Worm (Caenorhabditis elegans) whole organism, L2 larva: ENCODE measurements around the gene T06E6.1.

Source experiments
- C34F6.9 ChIP-seq: fragments of 150-350 bp; optimal IDR thresholded peaks from 2 replicates; lab custom pipeline; 2014; ENCODE audit warnings: missing biosample characterization, missing genetic modification characterization
- F13H6.1 ChIP-seq: sonication (generic microtip); optimal IDR thresholded peaks from 2 replicates; lab custom pipeline; 2016; ENCODE audit warnings: missing genetic modification characterization, missing compliant biosample characterization
- R02D3.7 ChIP-seq: fragments of 150-350 bp; optimal IDR thresholded peaks from 2 replicates; lab custom pipeline; 2014; ENCODE audit warnings: missing biosample characterization, missing genetic modification characterization
- Y55F3AM.14 ChIP-seq: fragments of 200-800 bp; sonication (Bioruptor generic); optimal IDR thresholded peaks from 2 replicates; lab custom pipeline; 2018; ENCODE audit warnings: mild to moderate bottlenecking, missing genetic modification characterization, missing compliant biosample characterization
- alr-1 ChIP-seq: fragments of 150-350 bp; optimal IDR thresholded peaks from 2 replicates; lab custom pipeline; 2014; ENCODE audit warnings: missing biosample characterization, missing genetic modification characterization
- aly-2 ChIP-seq: fragments of 150-350 bp; optimal IDR thresholded peaks from 2 replicates; lab custom pipeline; 2014; ENCODE audit warnings: missing biosample characterization, missing genetic modification characterization
- ama-1 ChIP-seq: fragments of 150-350 bp; optimal IDR thresholded peaks from 2 replicates; lab custom pipeline; 2018; ENCODE audit warnings: inconsistent platforms
- ceh-16 ChIP-seq: fragments of 150-350 bp; optimal IDR thresholded peaks from 2 replicates; lab custom pipeline; 2014; ENCODE audit warnings: missing biosample characterization, missing genetic modification characterization
- ceh-82 ChIP-seq: fragments of 150-350 bp; optimal IDR thresholded peaks from 2 replicates; lab custom pipeline; 2014; ENCODE audit warnings: missing biosample characterization, missing genetic modification characterization
- crh-2 ChIP-seq: sonication (generic microtip); optimal IDR thresholded peaks from 2 replicates; lab custom pipeline; 2017; ENCODE audit warnings: missing biosample characterization, missing genetic modification characterization
- dmd-4 ChIP-seq: sonication (generic microtip); optimal IDR thresholded peaks from 2 replicates; lab custom pipeline; 2017; ENCODE audit warnings: missing biosample characterization, missing genetic modification characterization
- elt-1 ChIP-seq: fragments of 150-350 bp; optimal IDR thresholded peaks from 2 replicates; lab custom pipeline; 2014; ENCODE audit warnings: missing biosample characterization, missing genetic modification characterization
- elt-3 ChIP-seq: sonication (generic microtip); optimal IDR thresholded peaks from 2 replicates; lab custom pipeline; 2017; ENCODE audit warnings: missing biosample characterization, missing genetic modification characterization
- fos-1 ChIP-seq: fragments of 150-350 bp; optimal IDR thresholded peaks from 2 replicates; lab custom pipeline; 2014; ENCODE audit warnings: missing biosample characterization, missing genetic modification characterization
- gmeb-1 ChIP-seq: fragments of 150-350 bp; optimal IDR thresholded peaks from 2 replicates; lab custom pipeline; 2014; ENCODE audit warnings: missing biosample characterization, missing genetic modification characterization
- lin-13 ChIP-seq: fragments of 150-350 bp; optimal IDR thresholded peaks from 2 replicates; lab custom pipeline; 2014; ENCODE audit warnings: missing biosample characterization, missing genetic modification reagents, missing genetic modification characterization
- lsy-2 ChIP-seq, 2 experiments: fragments of 150-350 bp in 1 of 2; sonication (generic microtip) in 1 of 2; optimal IDR thresholded peaks; 2 replicates each; lab custom pipeline; 2014 to 2017; ENCODE audit warnings: missing biosample characterization in 2 of 2, missing genetic modification characterization in 2 of 2
- mbf-1 ChIP-seq: sonication (generic microtip); optimal IDR thresholded peaks from 2 replicates; lab custom pipeline; 2017; ENCODE audit warnings: missing biosample characterization, missing genetic modification characterization
- mdl-1 ChIP-seq, 2 experiments: fragments of 150-350 bp in 1 of 2; sonication (generic microtip) in 1 of 2; optimal IDR thresholded peaks; 2 replicates each; lab custom pipeline; 2017; ENCODE audit warnings: missing biosample characterization in 2 of 2, missing genetic modification characterization in 2 of 2
- nhr-10 ChIP-seq: sonication (generic microtip); optimal IDR thresholded peaks from 2 replicates; lab custom pipeline; 2017; ENCODE audit warnings: missing biosample characterization, missing genetic modification characterization
- nhr-11 ChIP-seq: fragments of 150-350 bp; optimal IDR thresholded peaks from 2 replicates; lab custom pipeline; 2014; ENCODE audit warnings: missing biosample characterization, missing genetic modification characterization
- nhr-12 ChIP-seq: fragments of 150-350 bp; optimal IDR thresholded peaks from 2 replicates; lab custom pipeline; 2014; ENCODE audit warnings: missing biosample characterization, missing genetic modification characterization
- nhr-21 ChIP-seq: fragments of 150-350 bp; optimal IDR thresholded peaks from 2 replicates; lab custom pipeline; 2014; ENCODE audit warnings: missing biosample characterization, missing genetic modification characterization
- nhr-23 ChIP-seq: fragments of 150-350 bp; optimal IDR thresholded peaks from 2 replicates; lab custom pipeline; 2014; ENCODE audit warnings: missing biosample characterization, missing genetic modification reagents, missing genetic modification characterization
- nhr-237 ChIP-seq: fragments of 150-350 bp; optimal IDR thresholded peaks from 2 replicates; lab custom pipeline; 2014; ENCODE audit warnings: missing biosample characterization, missing genetic modification characterization
- nhr-25 ChIP-seq: fragments of 150-350 bp; sonication (generic microtip); optimal IDR thresholded peaks from 3 replicates; lab custom pipeline; 2014; ENCODE audit warnings: missing biosample characterization, missing genetic modification characterization
- nhr-6 ChIP-seq: fragments of 150-350 bp; optimal IDR thresholded peaks from 2 replicates; lab custom pipeline; 2014; ENCODE audit warnings: missing biosample characterization, missing genetic modification characterization
- nhr-77 ChIP-seq: fragments of 150-350 bp; optimal IDR thresholded peaks from 2 replicates; lab custom pipeline; 2014; ENCODE audit warnings: missing biosample characterization, missing genetic modification characterization
- peb-1 ChIP-seq: fragments of 150-350 bp; optimal IDR thresholded peaks from 2 replicates; lab custom pipeline; 2014; ENCODE audit warnings: missing biosample characterization, missing genetic modification characterization
- sem-4 ChIP-seq: fragments of 150-350 bp; optimal IDR thresholded peaks from 2 replicates; lab custom pipeline; 2014; ENCODE audit warnings: missing biosample characterization, missing genetic modification reagents, missing genetic modification characterization
- sma-3 ChIP-seq: sonication (generic microtip); optimal IDR thresholded peaks from 2 replicates; lab custom pipeline; 2016; ENCODE audit warnings: missing genetic modification reagents, missing genetic modification characterization, missing compliant biosample characterization
- sma-9 ChIP-seq, 2 experiments: fragments of 150-350 bp in 1 of 2; sonication (generic microtip) in 1 of 2; optimal IDR thresholded peaks; 2 replicates each; lab custom pipeline; 2014 to 2016; ENCODE audit warnings: missing genetic modification characterization in 2 of 2, mild to moderate bottlenecking in 1 of 2, missing biosample characterization in 1 of 2, missing compliant biosample characterization in 1 of 2, missing genetic modification reagents in 1 of 2, moderate library complexity in 1 of 2
- snpc-4 ChIP-seq: fragments of 150-350 bp; optimal IDR thresholded peaks from 2 replicates; lab custom pipeline; 2014; ENCODE audit warnings: missing biosample characterization, missing genetic modification characterization
- unc-55 ChIP-seq: fragments of 150-350 bp; sonication (generic microtip); optimal IDR thresholded peaks from 3 replicates; lab custom pipeline; 2014; ENCODE audit warnings: missing biosample characterization, missing genetic modification reagents, missing genetic modification characterization
- unc-62 ChIP-seq: fragments of 150-350 bp; optimal IDR thresholded peaks from 2 replicates; lab custom pipeline; 2014; ENCODE audit warnings: missing biosample characterization, missing genetic modification reagents, missing genetic modification characterization
- ztf-11 ChIP-seq: sonication (generic microtip); optimal IDR thresholded peaks from 2 replicates; lab custom pipeline; 2017; ENCODE audit warnings: missing biosample characterization, missing genetic modification characterization
- ztf-4 ChIP-seq: fragments of 150-350 bp; optimal IDR thresholded peaks from 2 replicates; lab custom pipeline; 2014; ENCODE audit warnings: missing biosample characterization, missing genetic modification characterization

Gene T06E6.1

ce11 chrV:15417822-15418221 is 23.1 kb upstream of the T06E6.1 start, which contains the start of gene T06E6.10:
T06E6.10 (plus strand) TSS chrV:15418122.
- TF ChIP-seq ztf-11 (tag; lab: Kevin White, UChicago) (no peak), elt-1 (tag; lab: Kevin White, UChicago) (no peak), nhr-77 (tag; lab: Kevin White, UChicago) (no peak), sem-4 (tag; lab: Kevin White, UChicago) (no peak), nhr-25 (tag; lab: Kevin White, UChicago) (no peak), nhr-12 (no peak), unc-62 (GFP tag; lab: Kevin White, UChicago) (no peak), aly-2 (tag; lab: Kevin White, UChicago) (no peak), nhr-6 (no peak)

ce11 chrV:15415951-15416350 is 21.2 kb upstream of the T06E6.1 start, which contains the start of gene srh-265:
srh-265 (plus strand) TSS chrV:15416251.
- TF ChIP-seq nhr-237, result no peak
- TF ChIP-seq mdl-1 (tag; optimal IDR thresholded peaks at IDR 0.05; lab: Kevin White, UChicago), result no peak
- no peak for TF ChIP-seq nhr-12
- TF ChIP-seq sma-3 (GFP tag; lab: Kevin White, UChicago), result no peak
- no peak for TF ChIP-seq elt-3 (tag; lab: Kevin White, UChicago)
- no peak for TF ChIP-seq unc-62 (GFP tag; lab: Kevin White, UChicago)
- no peak for TF ChIP-seq nhr-77 (tag; lab: Kevin White, UChicago)
- TF ChIP-seq fos-1 (tag; lab: Kevin White, UChicago), result no peak
- TF ChIP-seq unc-55, result no peak
- TF ChIP-seq Y55F3AM.14 (GFP tag; lab: Kevin White, UChicago), result no peak
- no peak for TF ChIP-seq sem-4 (tag; lab: Kevin White, UChicago)
- no peak for TF ChIP-seq C34F6.9
- no peak for TF ChIP-seq F13H6.1
- TF ChIP-seq alr-1 (tag; lab: Kevin White, UChicago), result no peak
- no peak for TF ChIP-seq gmeb-1 (tag; lab: Kevin White, UChicago)
- no peak for TF ChIP-seq nhr-25 (tag; lab: Kevin White, UChicago)
- no peak for TF ChIP-seq aly-2 (tag; lab: Kevin White, UChicago)
- TF ChIP-seq nhr-11, result no peak
- TF ChIP-seq sma-9 (GFP tag; optimal IDR thresholded peaks at IDR 0.05; lab: Kevin White, UChicago), result no peak
- no peak for TF ChIP-seq sma-9 (tag; optimal IDR thresholded peaks at IDR 0.05; lab: Kevin White, UChicago)

DNA sequence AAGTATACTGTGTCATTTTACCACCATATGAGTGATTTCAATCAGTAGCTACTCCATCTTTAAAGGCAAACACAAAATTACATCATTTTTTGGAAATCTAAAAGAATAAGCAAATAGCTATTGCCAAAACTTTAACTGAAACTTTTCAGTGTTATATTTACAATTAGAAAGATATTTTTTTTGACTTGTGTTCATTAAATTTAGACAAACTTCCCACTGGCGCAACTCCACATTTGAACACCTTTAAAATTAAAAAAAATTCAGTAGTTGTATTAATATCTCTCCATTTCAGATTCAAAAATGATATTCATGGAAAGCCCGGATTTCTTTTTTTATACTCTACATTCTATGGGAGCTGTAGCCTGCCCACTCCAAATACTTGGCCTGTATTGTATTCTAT is 19.1 kb upstream of the T06E6.1 start, which contains the start of gene srh-264:
Gene srh-264 (plus strand): TSS at position 301 of the 400 bp plus-strand sequence.
- TF ChIP-seq crh-2 (tag; lab: Kevin White, UChicago), result no peak
- TF ChIP-seq nhr-77 (tag; lab: Kevin White, UChicago), result no peak
- no peak for TF ChIP-seq ztf-4 (tag; lab: Kevin White, UChicago)
- TF ChIP-seq R02D3.7 (tag; lab: Kevin White, UChicago), result no peak
- no peak for TF ChIP-seq fos-1 (tag; lab: Kevin White, UChicago)
- TF ChIP-seq lsy-2 (tag; optimal IDR thresholded peaks at IDR 0.05; lab: Kevin White, UChicago), result no peak
- no peak for TF ChIP-seq lin-13
- TF ChIP-seq sem-4 (tag; lab: Kevin White, UChicago), result no peak
- no peak for TF ChIP-seq ceh-82 (tag; lab: Kevin White, UChicago)
- TF ChIP-seq mdl-1 (tag; optimal IDR thresholded peaks at IDR 0.05; lab: Kevin White, UChicago), result no peak
- TF ChIP-seq snpc-4, result no peak
- TF ChIP-seq, all 48 proteins: peak for 0

ce11 chrV:15412625-15413024 is 17.9 kb upstream of the T06E6.1 start, which contains the start of gene srbc-63:
srbc-63 (minus strand) TSS chrV:15412725.
- no peak for TF ChIP-seq nhr-10 (tag; lab: Kevin White, UChicago)
- TF ChIP-seq lsy-2 (tag; optimal IDR thresholded peaks at IDR 0.05; lab: Kevin White, UChicago), result no peak
- TF ChIP-seq nhr-23 (tag; lab: Kevin White, UChicago), result no peak
- TF ChIP-seq nhr-21 (tag; lab: Kevin White, UChicago), result no peak
- no peak for TF ChIP-seq sma-3 (GFP tag; lab: Kevin White, UChicago)
- no peak for TF ChIP-seq C34F6.9
- no peak for TF ChIP-seq mbf-1
- TF ChIP-seq crh-2 (tag; lab: Kevin White, UChicago), result no peak
- TF ChIP-seq ceh-16, result no peak
- TF ChIP-seq unc-55, result no peak
- TF ChIP-seq nhr-6, result no peak
- no peak for TF ChIP-seq lin-13
- no peak for TF ChIP-seq ama-1 (lab: Kevin White, UChicago)
- no peak for TF ChIP-seq nhr-77 (tag; lab: Kevin White, UChicago)
- no peak for TF ChIP-seq F13H6.1
- no peak for TF ChIP-seq aly-2 (tag; lab: Kevin White, UChicago)
- no peak for TF ChIP-seq dmd-4 (tag; lab: Kevin White, UChicago)
- no peak for TF ChIP-seq peb-1 (tag; lab: Kevin White, UChicago)
